Fruit fly (Drosophila melanogaster): Measurements from ENCODE around the gene tey.

The tey gene

dm6 chr3L:19683520-19683919 is 19.6 kb upstream of the tey start (continued):
- TF ChIP-seq croc (GFP tag; conservative IDR thresholded peaks at IDR 0.05) (no peak), Max (GFP tag; optimal IDR thresholded peaks at IDR 0.05) (no peak), TFAM (GFP tag; optimal IDR thresholded peaks at IDR 0.05) (no peak), CG15514 (GFP tag; optimal IDR thresholded peaks at IDR 0.05) (no peak), CG7372 (GFP tag; IDR thresholded peaks at IDR 0.05) (no peak), Oli (tag; optimal IDR thresholded peaks at IDR 0.05) (no peak), mirr (GFP tag; optimal IDR thresholded peaks at IDR 0.05) (no peak), CG12071 (GFP tag; optimal IDR thresholded peaks at IDR 0.05) (no peak), Fer3 (tag; optimal IDR thresholded peaks at IDR 0.05) (no peak), fu2 (GFP tag; optimal IDR thresholded peaks at IDR 0.05) (no peak), Hmr (GFP tag; optimal IDR thresholded peaks at IDR 0.05) (no peak)

dm6 chr3L:19682902-19683301 is 19.0 kb upstream of the tey start:
- no peak for TF ChIP-seq CG18476 (GFP tag; optimal IDR thresholded peaks at IDR 0.05)
- TF ChIP-seq hbn (GFP tag; IDR thresholded peaks at IDR 0.05; ENCODE audit: partially characterized antibody) = 0 out of 2 replicates have a peak, but pooled peaks have one; percentile 21
- peak; percentile 46 for TF ChIP-seq bbx (GFP tag; IDR thresholded peaks at IDR 0.05; ENCODE audit: partially characterized antibody)
- no peak for TF ChIP-seq D19B (GFP tag; optimal IDR thresholded peaks at IDR 0.05)
- no peak for TF ChIP-seq CG17802 (tag; optimal IDR thresholded peaks at IDR 0.05)
- peak; percentile 27 for TF ChIP-seq da (GFP tag; optimal IDR thresholded peaks at IDR 0.05)
- TF ChIP-seq NfI (GFP tag; optimal IDR thresholded peaks at IDR 0.05) = no peak
- no peak for TF ChIP-seq CG15601 (tag; optimal IDR thresholded peaks at IDR 0.05)
- TF ChIP-seq CG4820 (GFP tag; optimal IDR thresholded peaks at IDR 0.05) = no peak
- no peak for TF ChIP-seq CG14014 (GFP tag; IDR thresholded peaks at IDR 0.05)
- no peak for TF ChIP-seq Neu2 (GFP tag; optimal IDR thresholded peaks at IDR 0.05; ENCODE audit: borderline replicate concordance)
- TF ChIP-seq chif (GFP tag; optimal IDR thresholded peaks at IDR 0.05) = no peak
- no peak for TF ChIP-seq CG12155 (GFP tag; optimal IDR thresholded peaks at IDR 0.05)
- TF ChIP-seq knrl (GFP tag; IDR thresholded peaks at IDR 0.05; ENCODE audit: partially characterized antibody) = no peak
- no peak for TF ChIP-seq CG11247 (GFP tag; IDR thresholded peaks at IDR 0.05)
- no peak for TF ChIP-seq CG15479 (GFP tag; optimal IDR thresholded peaks at IDR 0.05)
- no peak for TF ChIP-seq hth (optimal IDR thresholded peaks at IDR 0.05)
- no peak for TF ChIP-seq salm (tag; optimal IDR thresholded peaks at IDR 0.05)
- no peak for TF ChIP-seq CG2712 (tag; optimal IDR thresholded peaks at IDR 0.05)
- no peak for TF ChIP-seq CG11560 (tag; IDR thresholded peaks at IDR 0.05)
- TF ChIP-seq amos (GFP tag; IDR thresholded peaks at IDR 0.05; ENCODE audit: partially characterized antibody) = no peak
- TF ChIP-seq wdn (GFP tag; IDR thresholded peaks at IDR 0.05) = no peak
- TF ChIP-seq MESR4 (GFP tag; optimal IDR thresholded peaks at IDR 0.05) = no peak
- TF ChIP-seq Oaz (GFP tag; IDR thresholded peaks at IDR 0.05) = no peak
- TF ChIP-seq CG13287 (GFP tag; IDR thresholded peaks at IDR 0.05; ENCODE audit: partially characterized antibody) = no peak; the same call in 1 of the 2 replicates
- peak; percentile 95 for TF ChIP-seq CG10321 (GFP tag; IDR thresholded peaks at IDR 0.05)
- no peak for TF ChIP-seq oc (tag; optimal IDR thresholded peaks at IDR 0.05)
- no peak for TF ChIP-seq lola (GFP tag; optimal IDR thresholded peaks at IDR 0.05)
- TF ChIP-seq nmo (GFP tag; optimal IDR thresholded peaks at IDR 0.05) = no peak
- TF ChIP-seq p53 (GFP tag; optimal IDR thresholded peaks at IDR 0.05) = no peak
- no peak for TF ChIP-seq prd (optimal IDR thresholded peaks at IDR 0.05)
- TF ChIP-seq prd (GFP tag; IDR thresholded peaks at IDR 0.05) = no peak
- no peak for TF ChIP-seq CG10543 (GFP tag; optimal IDR thresholded peaks at IDR 0.05)
- TF ChIP-seq ken (GFP tag; IDR thresholded peaks at IDR 0.05) = no peak
- no peak for TF ChIP-seq CG6791 (GFP tag; IDR thresholded peaks at IDR 0.05; ENCODE audit: partially characterized antibody)
- TF ChIP-seq Adf1 (GFP tag; IDR thresholded peaks at IDR 0.05) = peak; percentile 70
- TF ChIP-seq Mad (GFP tag; optimal IDR thresholded peaks at IDR 0.05) = no peak
- TF ChIP-seq CG1647 (GFP tag; optimal IDR thresholded peaks at IDR 0.05) = no peak
- TF ChIP-seq ab (GFP tag; optimal IDR thresholded peaks at IDR 0.05) = no peak
